Worm (Caenorhabditis elegans): ENCODE results near the gene his-32.
"Not testable (repeated sequence)": the region's sequence is repeated elsewhere in the genome, so short reads cannot be mapped to it uniquely, and the experiment has no call there.

his-32 gene

ce11 chrIV:8312846-8313245, 21.3 kb upstream of the his-32 start, which contains the start of gene F35H10.10:
Gene F35H10.10 (minus strand): TSS chrIV:8312946.
- TF ChIP-seq unc-62 (GFP tag; optimal IDR thresholded peaks at IDR 0.05), result no peak

- TF ChIP-seq unc-62 (GFP tag; optimal IDR thresholded peaks at IDR 0.05), result no peak
Measured at ce11 chrIV:8317800-8318199, 16.3 kb upstream of the his-32 start.

ce11 chrIV:8318799-8319198, 15.3 kb upstream of the his-32 start:
- no peak for TF ChIP-seq unc-62 (GFP tag; optimal IDR thresholded peaks at IDR 0.05)

- TF ChIP-seq unc-62 (GFP tag; optimal IDR thresholded peaks at IDR 0.05), result no peak
Measured at ce11 chrIV:8325667-8326066, 8.4 kb upstream of the his-32 start, which contains the start of gene F35H10.3. Gene F35H10.3 (plus strand): TSS chrIV:8325967.

ce11 chrIV:8328913-8329312, 5.2 kb upstream of the his-32 start, which contains the start of gene F35H10.2:
Gene F35H10.2 (plus strand): TSS chrIV:8329213.
- TF ChIP-seq unc-62 (GFP tag; optimal IDR thresholded peaks at IDR 0.05), result no peak

- no peak for TF ChIP-seq unc-62 (GFP tag; optimal IDR thresholded peaks at IDR 0.05)
Measured at ce11 chrIV:8332526-8332925, 1.6 kb upstream of the his-32 start, which contains the start of gene lys-10. Gene lys-10 (plus strand): TSS chrIV:8332826.

ce11 chrIV:8333034-8333433, 1.1 kb upstream of the his-32 start:
- TF ChIP-seq unc-62 (GFP tag; optimal IDR thresholded peaks at IDR 0.05), result no peak

ce11 chrIV:8333554-8333953, 551 bp upstream of the his-32 start:
- no peak for TF ChIP-seq unc-62 (GFP tag; optimal IDR thresholded peaks at IDR 0.05)

ce11 chrIV:8333954-8333987, 334 bp upstream of the his-32 start, which contains the start of gene his-31:
Gene his-31 (minus strand): TSS chrIV:8333983.
- no peak for TF ChIP-seq unc-62 (GFP tag; optimal IDR thresholded peaks at IDR 0.05)

ce11 chrIV:8339636-8340035, 5.5 kb downstream of the his-32 start, which contains the start of gene lgc-6:
Gene lgc-6 (plus strand): TSS chrIV:8339936.
- no peak for TF ChIP-seq unc-62 (GFP tag; optimal IDR thresholded peaks at IDR 0.05)

- no peak for TF ChIP-seq unc-62 (GFP tag; optimal IDR thresholded peaks at IDR 0.05)
Measured at ce11 chrIV:8342385-8342784, 8.3 kb downstream of the his-32 start, which contains the start of gene lgc-5. Gene lgc-5 (plus strand): TSS chrIV:8342685.

ce11 chrIV:8345518-8345917, 11.4 kb downstream of the his-32 start, which contains the start of gene F17E9.5:
Gene F17E9.5 (plus strand): TSS chrIV:8345818.
- no peak for TF ChIP-seq unc-62 (GFP tag; optimal IDR thresholded peaks at IDR 0.05)

ce11 chrIV:8347051-8347450, 12.9 kb downstream of the his-32 start, which contains the start of the genes F17E9.18 and F17E9.15:
Gene F17E9.18 (minus strand): TSS chrIV:8347151.
Gene F17E9.15 (plus strand): TSS chrIV:8347418.
- no peak for TF ChIP-seq unc-62 (GFP tag; optimal IDR thresholded peaks at IDR 0.05)

- no peak for TF ChIP-seq unc-62 (GFP tag; optimal IDR thresholded peaks at IDR 0.05)
Measured at ce11 chrIV:8348073-8348472, 14.0 kb downstream of the his-32 start, which contains the start of gene F17E9.4. Gene F17E9.4 (plus strand): TSS chrIV:8348373.

- not testable (repeated sequence) for TF ChIP-seq unc-62 (GFP tag; optimal IDR thresholded peaks at IDR 0.05)
Measured at ce11 chrIV:8352036-8352435, 17.9 kb downstream of the his-32 start, which contains the start of gene F17E9.16. Gene F17E9.16 (plus strand): TSS chrIV:8352336.

- no peak for TF ChIP-seq unc-62 (GFP tag; optimal IDR thresholded peaks at IDR 0.05)
Measured at ce11 chrIV:8354572-8354971, 20.5 kb downstream of the his-32 start, which contains the start of gene F17E9.3. Gene F17E9.3 (plus strand): TSS chrIV:8354872.

- TF ChIP-seq unc-62 (GFP tag; optimal IDR thresholded peaks at IDR 0.05), result no peak
Measured at ce11 chrIV:8355592-8355991, 21.5 kb downstream of the his-32 start, which contains the start of the genes F17E9.2 and col-116. Gene F17E9.2 (plus strand): TSS chrIV:8355892. Gene col-116 (plus strand): TSS chrIV:8355906.

- TF ChIP-seq unc-62 (GFP tag; optimal IDR thresholded peaks at IDR 0.05), result no peak
Measured at ce11 chrIV:8357299-8357698, 23.2 kb downstream of the his-32 start.

All from whole organism, dauer.